Worm (Caenorhabditis elegans) whole organism, L1 larva: Measurements from ENCODE around the gene mtpn-1.

Source experiments
- Y116A8C.19 ChIP-seq: sonication (generic microtip); optimal IDR thresholded peaks from 2 replicates; lab custom pipeline; 2016; ENCODE audit warnings: missing compliant biosample characterization, missing genetic modification characterization, borderline replicate concordance
- alr-1 ChIP-seq: fragments of 200-800 bp; sonication (Bioruptor generic); optimal IDR thresholded peaks from 2 replicates; lab custom pipeline; 2018; ENCODE audit warnings: borderline replicate concordance, mild to moderate bottlenecking, missing genetic modification characterization, missing compliant biosample characterization
- aly-2 ChIP-seq: fragments of 150-350 bp; optimal IDR thresholded peaks from 2 replicates; lab custom pipeline; 2014; ENCODE audit warnings: missing biosample characterization, missing genetic modification characterization
- ceh-88 ChIP-seq: fragments of 200-800 bp; sonication (Bioruptor generic); IDR thresholded peaks from 2 replicates; pipeline ENCODE4 v1.3.6; 2022; ENCODE audit warnings: missing genetic modification characterization, missing compliant biosample characterization
- ceh-90 ChIP-seq: sonication (generic microtip); optimal IDR thresholded peaks from 2 replicates; lab custom pipeline; 2016; ENCODE audit warnings: missing genetic modification characterization, missing compliant biosample characterization
- dpl-1 ChIP-seq, 3 experiments: fragments of 150-350 bp in 2 of 3; sonication (generic microtip) in 1 of 3; optimal IDR thresholded peaks; 2 replicates each; lab custom pipeline; 2014 to 2017; ENCODE audit warnings: missing biosample characterization in 3 of 3, missing genetic modification characterization in 3 of 3, missing genetic modification reagents in 3 of 3
- dsc-1 ChIP-seq: sonication (generic microtip); optimal IDR thresholded peaks from 2 replicates; lab custom pipeline; 2016; ENCODE audit warnings: mild to moderate bottlenecking, missing genetic modification characterization, missing compliant biosample characterization
- efl-1 ChIP-seq, 4 experiments: fragments of 150-350 bp; optimal IDR thresholded peaks in 3 of 4; peaks in 1 of 4; 1 replicate in 1 of 4; 2 replicates in 3 of 4; lab custom pipeline; 2014; ENCODE audit warnings: missing biosample characterization in 2 of 4, missing genetic modification characterization in 2 of 4, missing genetic modification reagents in 2 of 4
- elt-2 ChIP-seq: sonication (generic microtip); optimal IDR thresholded peaks from 2 replicates; lab custom pipeline; 2016; ENCODE audit warnings: missing genetic modification characterization, mild to moderate bottlenecking, inconsistent platforms, missing compliant biosample characterization, missing genetic modification reagents
- elt-3 ChIP-seq, 6 experiments: fragments of 150-350 bp in 1 of 6; sonication (generic microtip); optimal IDR thresholded peaks; 2 replicates each; lab custom pipeline; 2017 to 2018; ENCODE audit warnings: missing biosample characterization in 6 of 6, missing genetic modification characterization in 6 of 6, inconsistent platforms in 1 of 6
- fkh-10 ChIP-seq: sonication (generic microtip); optimal IDR thresholded peaks from 2 replicates; lab custom pipeline; 2017; ENCODE audit warnings: missing biosample characterization, missing genetic modification reagents, missing genetic modification characterization
- fkh-4 ChIP-seq: sonication (generic microtip); optimal IDR thresholded peaks from 2 replicates; lab custom pipeline; 2016; ENCODE audit warnings: missing compliant biosample characterization, missing genetic modification characterization, borderline replicate concordance
- hlh-17 ChIP-seq: fragments of 200-800 bp; sonication (Bioruptor generic); optimal IDR thresholded peaks from 2 replicates; lab custom pipeline; 2018; ENCODE audit warnings: missing genetic modification characterization, mild to moderate bottlenecking, missing compliant biosample characterization, moderate library complexity, borderline replicate concordance
- irx-1 ChIP-seq: sonication (generic microtip); optimal IDR thresholded peaks from 2 replicates; lab custom pipeline; 2016; ENCODE audit warnings: missing genetic modification characterization, missing compliant biosample characterization
- lin-13 ChIP-seq: fragments of 150-350 bp; optimal IDR thresholded peaks from 2 replicates; lab custom pipeline; 2014; ENCODE audit warnings: missing biosample characterization, missing genetic modification reagents, missing genetic modification characterization
- lin-15B ChIP-seq: fragments of 150-350 bp; sonication (generic microtip); optimal IDR thresholded peaks from 3 replicates; lab custom pipeline; 2014; ENCODE audit warnings: missing biosample characterization, missing genetic modification characterization
- lin-39 ChIP-seq: fragments of 150-350 bp; optimal IDR thresholded peaks from 2 replicates; lab custom pipeline; 2014; ENCODE audit warnings: missing biosample characterization, missing genetic modification reagents, missing genetic modification characterization
- lir-3 ChIP-seq: sonication (generic microtip); optimal IDR thresholded peaks from 2 replicates; lab custom pipeline; 2016; ENCODE audit warnings: mild to moderate bottlenecking, missing genetic modification characterization, moderate library complexity, missing compliant biosample characterization; ENCODE audit not compliant: poor library complexity
- lsy-2 ChIP-seq, 2 experiments: fragments of 150-350 bp; optimal IDR thresholded peaks; 2 replicates each; lab custom pipeline; 2014; ENCODE audit warnings: missing biosample characterization in 2 of 2, missing genetic modification characterization in 2 of 2
- mep-1 ChIP-seq: fragments of 150-350 bp; optimal IDR thresholded peaks from 2 replicates; lab custom pipeline; 2014; ENCODE audit warnings: missing biosample characterization, missing genetic modification characterization
- nhr-20 ChIP-seq: sonication (generic microtip); optimal IDR thresholded peaks from 2 replicates; lab custom pipeline; 2016; ENCODE audit warnings: mild to moderate bottlenecking, missing genetic modification characterization, missing compliant biosample characterization
- nhr-28 ChIP-seq: fragments of 150-350 bp; optimal IDR thresholded peaks from 2 replicates; lab custom pipeline; 2014; ENCODE audit warnings: missing biosample characterization, missing genetic modification characterization
- nhr-47 ChIP-seq: sonication (generic microtip); optimal IDR thresholded peaks from 2 replicates; lab custom pipeline; 2016; ENCODE audit warnings: mild to moderate bottlenecking, missing genetic modification characterization, moderate library complexity, missing compliant biosample characterization
- nhr-71 ChIP-seq: sonication (generic microtip); optimal IDR thresholded peaks from 2 replicates; lab custom pipeline; 2016; ENCODE audit warnings: mild to moderate bottlenecking, missing genetic modification characterization, moderate library complexity, missing compliant biosample characterization
- nhr-76 ChIP-seq: sonication (generic microtip); optimal IDR thresholded peaks from 2 replicates; lab custom pipeline; 2017; ENCODE audit warnings: missing biosample characterization, missing genetic modification characterization
- nhr-90 ChIP-seq: sonication (generic microtip); optimal IDR thresholded peaks from 2 replicates; lab custom pipeline; 2016; ENCODE audit warnings: mild to moderate bottlenecking, missing genetic modification characterization, missing compliant biosample characterization; ENCODE audit not compliant: poor library complexity
- pqm-1 ChIP-seq: sonication (generic microtip); optimal IDR thresholded peaks from 3 replicates; lab custom pipeline; 2017; ENCODE audit warnings: missing biosample characterization, missing genetic modification characterization
- rnt-1 ChIP-seq: sonication (generic microtip); optimal IDR thresholded peaks from 2 replicates; lab custom pipeline; 2016; ENCODE audit warnings: mild to moderate bottlenecking, missing genetic modification characterization, moderate library complexity, missing compliant biosample characterization
- skn-1 ChIP-seq: fragments of 150-350 bp; optimal IDR thresholded peaks from 2 replicates; lab custom pipeline; 2014; ENCODE audit warnings: missing biosample characterization, missing genetic modification characterization
- snu-23 ChIP-seq: sonication (generic microtip); optimal IDR thresholded peaks from 2 replicates; lab custom pipeline; 2016; ENCODE audit warnings: missing genetic modification characterization, missing compliant biosample characterization
- sptf-1 ChIP-seq: fragments of 150-350 bp; optimal IDR thresholded peaks from 2 replicates; lab custom pipeline; 2014; ENCODE audit warnings: missing biosample characterization, missing genetic modification characterization
- tlp-1 ChIP-seq: fragments of 150-350 bp; optimal IDR thresholded peaks from 2 replicates; lab custom pipeline; 2014; ENCODE audit warnings: missing biosample characterization, missing genetic modification characterization
- vab-15 ChIP-seq: sonication (generic microtip); optimal IDR thresholded peaks from 2 replicates; lab custom pipeline; 2017; ENCODE audit warnings: missing genotype, mild to moderate bottlenecking, missing genetic modification characterization, missing compliant biosample characterization
- ztf-11 ChIP-seq, 2 experiments: sonication (generic microtip); optimal IDR thresholded peaks; 2 replicates each; lab custom pipeline; 2016 to 2017; ENCODE audit warnings: missing genetic modification characterization in 2 of 2, missing biosample characterization in 1 of 2, missing compliant biosample characterization in 1 of 2

mtpn-1 gene

ce11 chrX:2409243-2409741, 2.0 kb downstream of the mtpn-1 start, which contains the start of the genes C43H6.12 and trpp-12:
C43H6.12 (plus strand) TSS chrX:2409607.
trpp-12 (plus strand) TSS chrX:2409691.
- TF ChIP-seq Y116A8C.19: no peak
- TF ChIP-seq alr-1 (tag; lab: Kevin White, UChicago): no peak
- no peak for TF ChIP-seq skn-1 (tag; lab: Kevin White, UChicago)
- no peak for TF ChIP-seq hlh-17 (GFP tag; lab: Kevin White, UChicago)
- TF ChIP-seq ceh-90 (tag; lab: Kevin White, UChicago): no peak
- no peak for TF ChIP-seq dpl-1 (GFP tag; optimal IDR thresholded peaks at IDR 0.05; lab: Kevin White, UChicago)

DNA sequence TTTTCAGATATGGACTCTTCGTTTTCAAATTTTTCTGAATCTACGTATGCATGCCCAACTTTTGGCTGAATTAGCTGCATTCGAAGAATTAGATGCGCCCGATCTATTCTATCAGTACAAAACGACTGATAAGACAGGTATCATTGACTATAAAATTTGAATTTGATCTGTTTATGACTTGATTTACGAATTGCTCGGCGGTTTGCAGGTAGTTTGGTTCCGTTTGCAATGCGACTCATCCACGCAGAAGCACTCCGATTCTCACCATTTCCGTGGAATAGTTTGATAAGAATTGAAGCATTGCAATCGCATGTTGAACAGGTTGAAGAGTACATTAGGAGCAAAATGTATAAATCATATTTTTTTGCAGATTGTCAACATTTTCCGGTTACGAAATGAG, 3.7 kb downstream of the mtpn-1 start:
- TF ChIP-seq ceh-90 (tag; lab: Kevin White, UChicago) (no peak), lin-13 (GFP tag; lab: Kevin White, UChicago) (no peak), elt-2 (tag; lab: Kevin White, UChicago) (peak; percentile 27)
- TF ChIP-seq, all 84 proteins: peak for 1

ce11 chrX:2413277-2413676, 6.0 kb downstream of the mtpn-1 start, which contains the start of gene hlh-15:
hlh-15 (minus strand) TSS chrX:2413377.
- TF ChIP-seq vab-15 (tag; lab: Kevin White, UChicago) (no peak), lin-39 (no peak), irx-1 (tag; lab: Kevin White, UChicago) (no peak), snu-23 (no peak), dsc-1 (tag; lab: Kevin White, UChicago) (no peak), nhr-47 (no peak), fkh-10 (GFP tag; lab: Kevin White, UChicago) (no peak), lin-15B (tag; lab: Kevin White, UChicago) (no peak), nhr-90 (tag; lab: Kevin White, UChicago) (no peak), fkh-4 (no peak), mep-1 (no peak), ceh-88 (GFP tag; lab: Robert Waterston, UW) (no peak), pqm-1 (no peak), nhr-28 (tag; lab: Kevin White, UChicago) (no peak), lsy-2 (tag; optimal IDR thresholded peaks at IDR 0.05; lab: Kevin White, UChicago) (no peak), nhr-76 (tag; lab: Kevin White, UChicago) (no peak), efl-1 (optimal IDR thresholded peaks at IDR 0.05; lab: Kevin White, UChicago) (no peak), efl-1 (GFP tag; optimal IDR thresholded peaks at IDR 0.05 in 1 of 2; lab: Kevin White, UChicago) (no peak), ztf-11 (tag; optimal IDR thresholded peaks at IDR 0.05; lab: Kevin White, UChicago) (no peak)
- TF ChIP-seq, all 84 proteins: peak for 0

- no peak for TF ChIP-seq rnt-1 (tag; lab: Kevin White, UChicago)
Observed at ce11 chrX:2419777-2420176, 12.5 kb downstream of the mtpn-1 start, which contains the start of gene glr-7. glr-7 (minus strand) TSS chrX:2419877.

- TF ChIP-seq elt-3 (tag; optimal IDR thresholded peaks at IDR 0.05; lab: Kevin White, UChicago) (no peak), tlp-1 (tag; lab: Kevin White, UChicago) (no peak), lir-3 (tag; lab: Kevin White, UChicago) (no peak), nhr-76 (tag; lab: Kevin White, UChicago) (no peak), nhr-71 (no peak), sptf-1 (no peak), ceh-88 (GFP tag; lab: Robert Waterston, UW) (no peak), lin-15B (tag; lab: Kevin White, UChicago) (no peak), lin-39 (no peak), nhr-20 (tag; lab: Kevin White, UChicago) (no peak), aly-2 (tag; lab: Kevin White, UChicago) (no peak)
Observed at ce11 chrX:2422123-2422522, 14.9 kb downstream of the mtpn-1 start.
